Fruit fly (Drosophila melanogaster): ENCODE data around the gene CG16985.

Gene CG16985

dm6 chr3L:2589911-2590763 is 9.0 kb upstream of the CG16985 start:
- TF ChIP-seq toe (GFP tag; optimal IDR thresholded peaks at IDR 0.05) (no peak), CG7101 (tag; optimal IDR thresholded peaks at IDR 0.05) (peak; percentile 77), pad (GFP tag; optimal IDR thresholded peaks at IDR 0.05) (peak; percentile 21), bab1 (GFP tag; optimal IDR thresholded peaks at IDR 0.05) (peak; percentile 85), CG14711 (tag; optimal IDR thresholded peaks at IDR 0.05) (peak; percentile 59), CG11617 (GFP tag; optimal IDR thresholded peaks at IDR 0.05) (peak; percentile 57), Crg-1 (GFP tag; optimal IDR thresholded peaks at IDR 0.05) (peak; percentile 38), CG1620 (GFP tag; optimal IDR thresholded peaks at IDR 0.05) (peak; percentile 25), tj (GFP tag; optimal IDR thresholded peaks at IDR 0.05) (peak; percentile 98), cnc (optimal IDR thresholded peaks at IDR 0.05) (no peak), cic (GFP tag; optimal IDR thresholded peaks at IDR 0.05) (peak; percentile 91)

dm6 chr3L:2590764-2591309 is 8.3 kb upstream of the CG16985 start:
- no peak for TF ChIP-seq bab1 (GFP tag; optimal IDR thresholded peaks at IDR 0.05)
- peak; percentile 35 for TF ChIP-seq kay (GFP tag; ENCODE audit: borderline replicate concordance)
- TF ChIP-seq CG12768 (GFP tag; optimal IDR thresholded peaks at IDR 0.05): no peak

dm6 chr3L:2595481-2595880 is 3.6 kb upstream of the CG16985 start, which contains the start of gene CG16984:
TSS of gene CG16984 (plus strand) at chr3L:2595781.
- peak; percentile 62 for TF ChIP-seq kay (GFP tag; ENCODE audit: borderline replicate concordance)
- TF ChIP-seq CG14711 (tag; optimal IDR thresholded peaks at IDR 0.05): no peak
- TF ChIP-seq CG33017 (tag; optimal IDR thresholded peaks at IDR 0.05): no peak

dm6 chr3L:2600144-2600543 is 1.0 kb downstream of the CG16985 start, which contains the start of gene CG16986:
TSS of gene CG16986 (plus strand) at chr3L:2600331.
- TF ChIP-seq kay (GFP tag; ENCODE audit: borderline replicate concordance) (peak; percentile 26), CG12768 (GFP tag; optimal IDR thresholded peaks at IDR 0.05) (no peak), pad (GFP tag; optimal IDR thresholded peaks at IDR 0.05) (no peak)

dm6 chr3L:2608825-2609224 is 9.7 kb downstream of the CG16985 start:
- TF ChIP-seq toe (GFP tag; optimal IDR thresholded peaks at IDR 0.05) (no peak), CG12768 (GFP tag; optimal IDR thresholded peaks at IDR 0.05) (no peak), cic (GFP tag; optimal IDR thresholded peaks at IDR 0.05) (no peak), CG7101 (tag; optimal IDR thresholded peaks at IDR 0.05) (no peak), tj (GFP tag; optimal IDR thresholded peaks at IDR 0.05) (no peak), cnc (optimal IDR thresholded peaks at IDR 0.05) (no peak), pad (GFP tag; optimal IDR thresholded peaks at IDR 0.05) (no peak), kay (GFP tag; ENCODE audit: borderline replicate concordance) (no peak), Hr96 (GFP tag; optimal IDR thresholded peaks at IDR 0.05) (no peak), CG5204 (GFP tag; optimal IDR thresholded peaks at IDR 0.05) (no peak), CG7045 (GFP tag; optimal IDR thresholded peaks at IDR 0.05) (no peak), Mnt (GFP tag; optimal IDR thresholded peaks at IDR 0.05) (no peak), bab1 (GFP tag; optimal IDR thresholded peaks at IDR 0.05) (no peak), CG1620 (GFP tag; optimal IDR thresholded peaks at IDR 0.05) (no peak), CG11617 (GFP tag; optimal IDR thresholded peaks at IDR 0.05) (no peak)

dm6 chr3L:2614222-2614621 is 15.1 kb downstream of the CG16985 start:
- TF ChIP-seq CG5204 (GFP tag; optimal IDR thresholded peaks at IDR 0.05) (no peak), kay (GFP tag; ENCODE audit: borderline replicate concordance) (no peak), CG12768 (GFP tag; optimal IDR thresholded peaks at IDR 0.05) (no peak), toe (GFP tag; optimal IDR thresholded peaks at IDR 0.05) (no peak), CG33017 (tag; optimal IDR thresholded peaks at IDR 0.05) (no peak), CG1620 (GFP tag; optimal IDR thresholded peaks at IDR 0.05) (no peak), ovo (GFP tag; optimal IDR thresholded peaks at IDR 0.05) (no peak), cnc (optimal IDR thresholded peaks at IDR 0.05) (no peak), CG7045 (GFP tag; optimal IDR thresholded peaks at IDR 0.05) (no peak), CG11617 (GFP tag; optimal IDR thresholded peaks at IDR 0.05) (no peak), pad (GFP tag; optimal IDR thresholded peaks at IDR 0.05) (no peak), Mnt (GFP tag; optimal IDR thresholded peaks at IDR 0.05) (no peak), Hr96 (GFP tag; optimal IDR thresholded peaks at IDR 0.05) (no peak), Crg-1 (GFP tag; optimal IDR thresholded peaks at IDR 0.05) (no peak), Clk (GFP tag; optimal IDR thresholded peaks at IDR 0.05) (no peak), bab1 (GFP tag; optimal IDR thresholded peaks at IDR 0.05) (no peak), tj (GFP tag; optimal IDR thresholded peaks at IDR 0.05) (no peak), cic (GFP tag; optimal IDR thresholded peaks at IDR 0.05) (no peak), CG14711 (tag; optimal IDR thresholded peaks at IDR 0.05) (no peak), CG7101 (tag; optimal IDR thresholded peaks at IDR 0.05) (no peak)

- TF ChIP-seq cic (GFP tag; optimal IDR thresholded peaks at IDR 0.05): no peak
- TF ChIP-seq pad (GFP tag; optimal IDR thresholded peaks at IDR 0.05): no peak
- no peak for TF ChIP-seq Crg-1 (GFP tag; optimal IDR thresholded peaks at IDR 0.05)
- TF ChIP-seq CG33017 (tag; optimal IDR thresholded peaks at IDR 0.05): no peak
- no peak for TF ChIP-seq CG7101 (tag; optimal IDR thresholded peaks at IDR 0.05)
- no peak for TF ChIP-seq tj (GFP tag; optimal IDR thresholded peaks at IDR 0.05)
- TF ChIP-seq CG14711 (tag; optimal IDR thresholded peaks at IDR 0.05): no peak
- no peak for TF ChIP-seq Clk (GFP tag; optimal IDR thresholded peaks at IDR 0.05)
- TF ChIP-seq cnc (optimal IDR thresholded peaks at IDR 0.05): no peak
- no peak for TF ChIP-seq CG5204 (GFP tag; optimal IDR thresholded peaks at IDR 0.05)
- TF ChIP-seq kay (GFP tag; ENCODE audit: borderline replicate concordance): no peak
- no peak for TF ChIP-seq CG11617 (GFP tag; optimal IDR thresholded peaks at IDR 0.05)
- no peak for TF ChIP-seq CG12768 (GFP tag; optimal IDR thresholded peaks at IDR 0.05)
- TF ChIP-seq Hr96 (GFP tag; optimal IDR thresholded peaks at IDR 0.05): no peak
- TF ChIP-seq toe (GFP tag; optimal IDR thresholded peaks at IDR 0.05): no peak
- no peak for TF ChIP-seq bab1 (GFP tag; optimal IDR thresholded peaks at IDR 0.05)
- TF ChIP-seq CG7045 (GFP tag; optimal IDR thresholded peaks at IDR 0.05): no peak
Observed at dm6 chr3L:2629964-2630363, 30.9 kb downstream of the CG16985 start, which contains the start of gene Pxn. TSS of gene Pxn (minus strand) at chr3L:2630064.
